Worm (Caenorhabditis elegans) whole organism, late embryonic: ENCODE measurements around the gene F16G10.2.

ENCODE experiments used
- C08G9.2 ChIP-seq: sonication (generic microtip); optimal IDR thresholded peaks from 2 replicates; lab custom pipeline; 2016; ENCODE audit warnings: mild to moderate bottlenecking, missing genetic modification characterization, moderate library complexity, missing compliant biosample characterization
- C38D4.7 ChIP-seq: fragments of 200-800 bp; sonication (Bioruptor generic); optimal IDR thresholded peaks from 2 replicates; lab custom pipeline; 2018; ENCODE audit warnings: mild to moderate bottlenecking, missing genetic modification characterization, moderate library complexity, missing compliant biosample characterization
- F13H6.1 ChIP-seq: sonication (generic microtip); optimal IDR thresholded peaks from 2 replicates; lab custom pipeline; 2016; ENCODE audit warnings: missing genetic modification characterization, missing compliant biosample characterization
- K02D7.2 ChIP-seq: sonication (generic microtip); optimal IDR thresholded peaks from 2 replicates; lab custom pipeline; 2017; ENCODE audit warnings: mild to moderate bottlenecking, missing genetic modification characterization, missing compliant biosample characterization
- K09A11.1 ChIP-seq: sonication (generic microtip); optimal IDR thresholded peaks from 2 replicates; lab custom pipeline; 2017; ENCODE audit warnings: antibody characterized with exemption, mild to moderate bottlenecking, missing genetic modification characterization, missing compliant biosample characterization; ENCODE audit not compliant: insufficient read depth
- ahr-1 ChIP-seq: sonication (generic microtip); optimal IDR thresholded peaks from 2 replicates; lab custom pipeline; 2016; ENCODE audit warnings: missing genetic modification characterization, missing compliant biosample characterization
- ama-1 ChIP-seq: fragments of 150-350 bp; optimal IDR thresholded peaks from 2 replicates; lab custom pipeline; 2014
- ceh-14 ChIP-seq: sonication (generic microtip); optimal IDR thresholded peaks from 2 replicates; lab custom pipeline; 2016; ENCODE audit warnings: missing genotype, missing genetic modification characterization, missing compliant biosample characterization
- ceh-2 ChIP-seq: sonication (generic microtip); optimal IDR thresholded peaks from 2 replicates; lab custom pipeline; 2016; ENCODE audit warnings: missing genotype, missing genetic modification characterization, missing compliant biosample characterization
- ceh-24 ChIP-seq: sonication (generic microtip); optimal IDR thresholded peaks from 2 replicates; lab custom pipeline; 2016; ENCODE audit warnings: mild to moderate bottlenecking, missing genetic modification characterization, missing compliant biosample characterization
- ceh-34 ChIP-seq: sonication (generic microtip); optimal IDR thresholded peaks from 2 replicates; lab custom pipeline; 2016; ENCODE audit warnings: mild to moderate bottlenecking, missing genetic modification characterization, missing compliant biosample characterization
- ceh-6 ChIP-seq: fragments of 200-800 bp; sonication (Bioruptor generic); optimal IDR thresholded peaks from 2 replicates; lab custom pipeline; 2018; ENCODE audit warnings: mild to moderate bottlenecking, missing genetic modification characterization, missing compliant biosample characterization
- ceh-9 ChIP-seq: sonication (generic microtip); optimal IDR thresholded peaks from 2 replicates; lab custom pipeline; 2016; ENCODE audit warnings: mild to moderate bottlenecking, missing genetic modification characterization, inconsistent platforms, missing compliant biosample characterization
- che-1 ChIP-seq: sonication (generic microtip); optimal IDR thresholded peaks from 2 replicates; lab custom pipeline; 2016; ENCODE audit warnings: mild to moderate bottlenecking, missing genetic modification characterization, missing compliant biosample characterization
- dve-1 ChIP-seq: sonication (generic microtip); optimal IDR thresholded peaks from 2 replicates; lab custom pipeline; 2017; ENCODE audit warnings: antibody characterized with exemption, mild to moderate bottlenecking, missing genetic modification characterization, missing compliant biosample characterization
- elt-4 ChIP-seq: sonication (generic microtip); optimal IDR thresholded peaks from 2 replicates; lab custom pipeline; 2016; ENCODE audit warnings: missing genetic modification characterization, missing compliant biosample characterization
- ets-4 ChIP-seq: sonication (generic microtip); optimal IDR thresholded peaks from 2 replicates; lab custom pipeline; 2016; ENCODE audit warnings: missing genetic modification characterization, missing compliant biosample characterization
- eyg-1 ChIP-seq: sonication (generic microtip); optimal IDR thresholded peaks from 2 replicates; lab custom pipeline; 2016; ENCODE audit warnings: missing genotype, missing genetic modification characterization, missing compliant biosample characterization
- fax-1 ChIP-seq: sonication (generic microtip); optimal IDR thresholded peaks from 2 replicates; lab custom pipeline; 2016; ENCODE audit warnings: missing genotype, missing genetic modification characterization, missing compliant biosample characterization
- hlh-13 ChIP-seq: fragments of 200-800 bp; sonication (Bioruptor generic); optimal IDR thresholded peaks from 2 replicates; lab custom pipeline; 2018; ENCODE audit warnings: mild to moderate bottlenecking, missing genetic modification characterization, missing compliant biosample characterization
- hlh-15 ChIP-seq: sonication (generic microtip); optimal IDR thresholded peaks from 2 replicates; lab custom pipeline; 2016; ENCODE audit warnings: missing genetic modification characterization, missing compliant biosample characterization
- hlh-30 ChIP-seq: sonication (generic microtip); optimal IDR thresholded peaks from 2 replicates; lab custom pipeline; 2017; ENCODE audit warnings: antibody characterized with exemption, missing genetic modification characterization, missing compliant biosample characterization; ENCODE audit not compliant: insufficient read depth
- hlh-6 ChIP-seq: sonication (generic microtip); optimal IDR thresholded peaks from 2 replicates; lab custom pipeline; 2016; ENCODE audit warnings: missing genotype, missing genetic modification characterization, missing compliant biosample characterization
- hlh-8 ChIP-seq: sonication (generic microtip); optimal IDR thresholded peaks from 2 replicates; lab custom pipeline; 2016; ENCODE audit warnings: missing genotype, missing genetic modification characterization, missing compliant biosample characterization
- lin-11 ChIP-seq: fragments of 200-800 bp; sonication (Bioruptor generic); optimal IDR thresholded peaks from 2 replicates; lab custom pipeline; 2018; ENCODE audit warnings: mild to moderate bottlenecking, missing genetic modification characterization, missing compliant biosample characterization
- madf-2 ChIP-seq: sonication (generic microtip); optimal IDR thresholded peaks from 2 replicates; lab custom pipeline; 2017; ENCODE audit warnings: missing genetic modification characterization, missing compliant biosample characterization
- mec-3 ChIP-seq: sonication (generic microtip); optimal IDR thresholded peaks from 2 replicates; lab custom pipeline; 2016; ENCODE audit warnings: borderline replicate concordance, missing genetic modification characterization, missing compliant biosample characterization
- nfya-1 ChIP-seq: sonication (generic microtip); optimal IDR thresholded peaks from 2 replicates; lab custom pipeline; 2017; ENCODE audit warnings: missing genetic modification characterization, mild to moderate bottlenecking, missing compliant biosample characterization, antibody characterized with exemption, moderate library complexity
- nhr-232 ChIP-seq: sonication (generic microtip); optimal IDR thresholded peaks from 2 replicates; lab custom pipeline; 2016; ENCODE audit warnings: missing genetic modification characterization, missing compliant biosample characterization
- pag-3 ChIP-seq: sonication (generic microtip); optimal IDR thresholded peaks from 2 replicates; lab custom pipeline; 2016; ENCODE audit warnings: missing compliant biosample characterization, missing genetic modification characterization, borderline replicate concordance
- pat-9 ChIP-seq: fragments of 200-800 bp; sonication (Bioruptor generic); optimal IDR thresholded peaks from 2 replicates; lab custom pipeline; 2018; ENCODE audit warnings: mild to moderate bottlenecking, missing genetic modification characterization, moderate library complexity, missing compliant biosample characterization
- pha-2 ChIP-seq: sonication (generic microtip); optimal IDR thresholded peaks from 2 replicates; lab custom pipeline; 2017; ENCODE audit warnings: mild to moderate bottlenecking, missing genetic modification characterization, missing compliant biosample characterization
- pros-1 ChIP-seq: fragments of 150-350 bp; optimal IDR thresholded peaks from 2 replicates; lab custom pipeline; 2014; ENCODE audit warnings: missing biosample characterization, missing genetic modification reagents, missing genetic modification characterization
- sdc-2 ChIP-seq: sonication (generic microtip); optimal IDR thresholded peaks from 2 replicates; lab custom pipeline; 2016; ENCODE audit warnings: missing genotype, missing genetic modification characterization, missing compliant biosample characterization
- syd-9 ChIP-seq: sonication (generic microtip); optimal IDR thresholded peaks from 2 replicates; lab custom pipeline; 2016; ENCODE audit warnings: mild to moderate bottlenecking, missing genetic modification characterization, moderate library complexity, missing compliant biosample characterization
- tbx-7 ChIP-seq: sonication (generic microtip); optimal IDR thresholded peaks from 2 replicates; lab custom pipeline; 2016; ENCODE audit warnings: missing genotype, missing genetic modification characterization, missing compliant biosample characterization
- unc-3 ChIP-seq, 2 experiments: fragments of 200-800 bp in 1 of 2; sonication (Bioruptor generic) in 1 of 2; sonication (generic microtip) in 1 of 2; conservative IDR thresholded peaks in 1 of 2; optimal IDR thresholded peaks in 1 of 2; 2 replicates each; pipeline versions ENCODE4 v1.3.6 to Lab custom; 2016 to 2022; ENCODE audit warnings: missing compliant biosample characterization in 2 of 2, missing genetic modification characterization in 2 of 2, missing genetic modification reagents in 1 of 2
- unc-55 ChIP-seq: sonication (generic microtip); optimal IDR thresholded peaks from 2 replicates; lab custom pipeline; 2017; ENCODE audit warnings: missing biosample characterization, missing genetic modification reagents, missing genetic modification characterization
- unc-86 ChIP-seq: sonication (generic microtip); optimal IDR thresholded peaks from 2 replicates; lab custom pipeline; 2016; ENCODE audit warnings: missing genetic modification characterization, missing compliant biosample characterization

The F16G10.2 gene

ce11 chrII:2374973-2375372 is at the start of gene F16G10.2:
F16G10.2 (plus strand) TSS chrII:2375273.
- TF ChIP-seq sdc-2 (no peak), pha-2 (no peak), unc-55 (GFP tag; lab: Kevin White, UChicago) (no peak), fax-1 (tag; lab: Kevin White, UChicago) (no peak), eyg-1 (tag; lab: Kevin White, UChicago) (no peak), pag-3 (tag; lab: Kevin White, UChicago) (no peak), F13H6.1 (tag; lab: Kevin White, UChicago) (no peak), ceh-9 (tag; lab: Kevin White, UChicago) (no peak)

ce11 chrII:2328963-2329442 is 46.1 kb upstream of the F16G10.2 start, which contains the start of the genes ZK1240.8 and ZK1240.1:
ZK1240.8 (minus strand) TSS chrII:2329063.
ZK1240.1 (plus strand) TSS chrII:2329392.
- TF ChIP-seq C38D4.7 (GFP tag; lab: Kevin White, UChicago) = no peak

- no peak for TF ChIP-seq madf-2 (tag; lab: Kevin White, UChicago)
- TF ChIP-seq ceh-2 (tag; lab: Kevin White, UChicago) = no peak
- no peak for TF ChIP-seq tbx-7
- no peak for TF ChIP-seq ceh-24
- TF ChIP-seq hlh-15 = no peak
- TF ChIP-seq unc-86 (tag; lab: Kevin White, UChicago) = no peak
- no peak for TF ChIP-seq K09A11.1 (tag; lab: Kevin White, UChicago)
- no peak for TF ChIP-seq nhr-232 (tag; lab: Kevin White, UChicago)
- no peak for TF ChIP-seq ceh-14 (tag; lab: Kevin White, UChicago)
- TF ChIP-seq ceh-9 (tag; lab: Kevin White, UChicago) = no peak
- no peak for TF ChIP-seq mec-3 (tag; lab: Kevin White, UChicago)
- TF ChIP-seq ets-4 (tag; lab: Kevin White, UChicago) = no peak
- TF ChIP-seq lin-11 (tag; lab: Kevin White, UChicago) = no peak
- TF ChIP-seq, all 69 proteins: peak for 0
Measured at ce11 chrII:2330462-2330861, 44.6 kb upstream of the F16G10.2 start.

ce11 chrII:2332220-2332619 is 42.9 kb upstream of the F16G10.2 start, which contains the start of gene F43C11.8:
F43C11.8 (plus strand) TSS chrII:2332520.
- TF ChIP-seq hlh-30 (tag; lab: Kevin White, UChicago) (no peak), nfya-1 (tag; lab: Kevin White, UChicago) (no peak), fax-1 (tag; lab: Kevin White, UChicago) (no peak), hlh-13 (GFP tag; lab: Kevin White, UChicago) (no peak), K09A11.1 (tag; lab: Kevin White, UChicago) (no peak), ceh-34 (tag; lab: Kevin White, UChicago) (no peak), C08G9.2 (no peak), unc-3 (GFP tag; conservative IDR thresholded peaks at IDR 0.05; lab: Robert Waterston, UW) (no peak), unc-3 (tag; optimal IDR thresholded peaks at IDR 0.05; lab: Kevin White, UChicago) (no peak)
- TF ChIP-seq, all 69 proteins: peak for 0

- no peak for TF ChIP-seq hlh-30 (tag; lab: Kevin White, UChicago)
- no peak for TF ChIP-seq ama-1
- TF ChIP-seq ahr-1 = no peak
- no peak for TF ChIP-seq tbx-7
- TF ChIP-seq K02D7.2 (tag; lab: Kevin White, UChicago) = no peak
- no peak for TF ChIP-seq hlh-6
- TF ChIP-seq elt-4 (tag; lab: Kevin White, UChicago) = no peak
- TF ChIP-seq eyg-1 (tag; lab: Kevin White, UChicago) = no peak
- TF ChIP-seq syd-9 (tag; lab: Kevin White, UChicago) = no peak
- no peak for TF ChIP-seq che-1 (tag; lab: Kevin White, UChicago)
- TF ChIP-seq dve-1 (tag; lab: Kevin White, UChicago) = no peak
- TF ChIP-seq hlh-8 = no peak
- TF ChIP-seq hlh-13 (GFP tag; lab: Kevin White, UChicago) = no peak
- TF ChIP-seq ceh-14 (tag; lab: Kevin White, UChicago) = no peak
- no peak for TF ChIP-seq ceh-6 (GFP tag; lab: Kevin White, UChicago)
- TF ChIP-seq nfya-1 (tag; lab: Kevin White, UChicago) = no peak
- TF ChIP-seq pat-9 (tag; lab: Kevin White, UChicago) = no peak
- TF ChIP-seq unc-55 (GFP tag; lab: Kevin White, UChicago) = no peak
- no peak for TF ChIP-seq pros-1 (tag; lab: Kevin White, UChicago)
Measured at ce11 chrII:2335572-2335971, 39.5 kb upstream of the F16G10.2 start, which contains the start of gene F43C11.7. F43C11.7 (plus strand) TSS chrII:2335897.
